Worm (Caenorhabditis elegans): ENCODE measurements around the gene R10H10.3.

- TF ChIP-seq ces-1 (GFP tag; optimal IDR thresholded peaks at IDR 0.05) (peak; percentile 85), sptf-1 (tag; optimal IDR thresholded peaks at IDR 0.05) (no peak), snpc-4 (tag; optimal IDR thresholded peaks at IDR 0.05) (no peak), elt-3 (tag; optimal IDR thresholded peaks at IDR 0.05) (no peak), unc-62 (GFP tag; optimal IDR thresholded peaks at IDR 0.05) (no peak), M03D4.4 (tag; optimal IDR thresholded peaks at IDR 0.05) (no peak), nhr-237 (tag; optimal IDR thresholded peaks at IDR 0.05) (no peak), lsy-2 (tag; optimal IDR thresholded peaks at IDR 0.05) (no peak), drap-1 (GFP tag; optimal IDR thresholded peaks at IDR 0.05) (no peak), mep-1 (tag; optimal IDR thresholded peaks at IDR 0.05) (no peak), pha-4 (tag; optimal IDR thresholded peaks at IDR 0.05) (no peak)
Observed at ce11 chrIV:10396827-10397226, 8.5 kb downstream of the R10H10.3 start.

Data from whole organism, mixed stage, embryonic.